Worm (Caenorhabditis elegans): Measurements from ENCODE around the gene kqt-2.

kqt-2 gene

DNA sequence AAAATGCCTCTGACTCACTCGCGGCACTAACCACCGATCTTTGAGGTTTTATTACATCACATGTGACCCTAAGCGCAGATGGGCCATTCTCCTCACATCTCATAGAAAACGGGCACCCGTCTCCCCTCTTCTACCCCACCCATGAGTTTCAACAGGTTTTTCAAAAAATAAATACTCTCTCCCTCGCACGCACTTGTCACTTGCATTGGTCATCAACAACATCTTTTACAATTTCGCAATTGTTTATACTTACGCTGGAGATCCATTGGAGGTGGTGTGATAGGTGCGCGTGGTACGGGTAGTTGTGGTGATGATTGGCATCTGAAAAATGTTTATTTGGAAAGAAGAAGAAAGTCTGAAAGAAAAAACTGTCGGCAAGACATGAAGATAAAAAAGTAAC lies 10.2 kb downstream of the kqt-2 start, which contains the start of gene M60.4:
M60.4 (minus strand) TSS at position 321 of the 400 bp plus-strand sequence.
- TF ChIP-seq gmeb-1 (tag; optimal IDR thresholded peaks at IDR 0.05) (peak; percentile 56), unc-62 (GFP tag; optimal IDR thresholded peaks at IDR 0.05) (no peak), alr-1 (tag; optimal IDR thresholded peaks at IDR 0.05) (no peak), sma-9 (GFP tag; optimal IDR thresholded peaks at IDR 0.05) (peak; percentile 79), sma-9 (tag; optimal IDR thresholded peaks at IDR 0.05) (no peak), snpc-4 (tag; optimal IDR thresholded peaks at IDR 0.05) (no peak), dmd-4 (tag; optimal IDR thresholded peaks at IDR 0.05) (no peak), ceh-16 (tag; optimal IDR thresholded peaks at IDR 0.05) (no peak), crh-2 (tag; optimal IDR thresholded peaks at IDR 0.05) (peak; percentile 70), F13H6.1 (tag; optimal IDR thresholded peaks at IDR 0.05) (peak; percentile 47), elt-1 (tag; optimal IDR thresholded peaks at IDR 0.05) (no peak), skn-1 (tag; optimal IDR thresholded peaks at IDR 0.05) (no peak), lin-39 (tag; optimal IDR thresholded peaks at IDR 0.05) (no peak), ztf-4 (tag; optimal IDR thresholded peaks at IDR 0.05) (peak; percentile 82), aly-2 (tag; optimal IDR thresholded peaks at IDR 0.05) (no peak), nhr-6 (tag; optimal IDR thresholded peaks at IDR 0.05) (peak; percentile 74), fos-1 (tag; optimal IDR thresholded peaks at IDR 0.05) (peak; percentile 7), nhr-10 (tag; optimal IDR thresholded peaks at IDR 0.05) (no peak), sma-3 (GFP tag; optimal IDR thresholded peaks at IDR 0.05) (peak; percentile 80), ama-1 (optimal IDR thresholded peaks at IDR 0.05) (no peak), sem-4 (tag; optimal IDR thresholded peaks at IDR 0.05) (no peak), Y55F3AM.14 (GFP tag; optimal IDR thresholded peaks at IDR 0.05) (no peak), nhr-237 (tag; optimal IDR thresholded peaks at IDR 0.05) (no peak), unc-55 (GFP tag; optimal IDR thresholded peaks at IDR 0.05) (no peak), lin-13 (GFP tag; optimal IDR thresholded peaks at IDR 0.05) (peak; percentile 58), mbf-1 (tag; optimal IDR thresholded peaks at IDR 0.05) (no peak), nhr-77 (tag; optimal IDR thresholded peaks at IDR 0.05) (no peak), zag-1 (tag; optimal IDR thresholded peaks at IDR 0.05) (no peak), mdl-1 (tag; optimal IDR thresholded peaks at IDR 0.05) (peak; percentile 44 to 48), egl-27 (tag; optimal IDR thresholded peaks at IDR 0.05) (peak; percentile 10), blmp-1 (tag; optimal IDR thresholded peaks at IDR 0.05; ENCODE audit: insufficient read depth) (peak; percentile 78), nhr-23 (tag; optimal IDR thresholded peaks at IDR 0.05) (no peak), nhr-25 (tag; optimal IDR thresholded peaks at IDR 0.05) (peak; percentile 94), nhr-129 (tag; optimal IDR thresholded peaks at IDR 0.05) (peak; percentile 91), nhr-11 (tag; optimal IDR thresholded peaks at IDR 0.05) (no peak), nhr-12 (tag; optimal IDR thresholded peaks at IDR 0.05) (no peak), nhr-21 (tag; optimal IDR thresholded peaks at IDR 0.05) (no peak), ztf-1 (GFP tag; conservative IDR thresholded peaks at IDR 0.05) (no peak), lsy-2 (tag; optimal IDR thresholded peaks at IDR 0.05) (peak in 1 of 2 experiments; percentile 47), ztf-11 (tag; optimal IDR thresholded peaks at IDR 0.05) (no peak), ceh-82 (tag; optimal IDR thresholded peaks at IDR 0.05) (no peak), lin-11 (tag; optimal IDR thresholded peaks at IDR 0.05) (no peak), R02D3.7 (tag; optimal IDR thresholded peaks at IDR 0.05) (no peak), ZK546.5 (tag; optimal IDR thresholded peaks at IDR 0.05) (no peak), mab-5 (tag; optimal IDR thresholded peaks at IDR 0.05) (no peak), unc-39 (tag; optimal IDR thresholded peaks at IDR 0.05) (no peak), elt-3 (tag; optimal IDR thresholded peaks at IDR 0.05) (no peak), peb-1 (tag; optimal IDR thresholded peaks at IDR 0.05) (no peak), C34F6.9 (tag; optimal IDR thresholded peaks at IDR 0.05) (peak; percentile 35)

All from whole organism, L2 larva.